Fruit fly (Drosophila melanogaster) whole organism, prepupa: Measurements from ENCODE around the gene dj-1beta.

Source experiments
- Blimp-1 ChIP-seq: fragments of 200-800 bp; sonication (Bioruptor generic); optimal IDR thresholded peaks from 3 replicates; lab custom pipeline; 2017; ENCODE audit warnings: missing biosample characterization, missing genetic modification characterization, mild to moderate bottlenecking, moderate library complexity, missing genetic modification reagents
- CG10631 ChIP-seq: fragments of 200-800 bp; sonication (Bioruptor generic); optimal IDR thresholded peaks from 2 replicates; lab custom pipeline; 2016; ENCODE audit warnings: missing biosample characterization, missing genetic modification characterization
- CG10669 ChIP-seq: fragments of 200-800 bp; sonication (Bioruptor generic); optimal IDR thresholded peaks from 3 replicates; lab custom pipeline; 2018; ENCODE audit warnings: missing biosample characterization, mild to moderate bottlenecking, missing genetic modification characterization, moderate library complexity
- CG11294 ChIP-seq: fragments of 200-800 bp; sonication (Bioruptor generic); IDR thresholded peaks from 2 replicates; pipeline ENCODE4 v1.3.6; 2022; ENCODE audit warnings: missing biosample characterization, missing genetic modification characterization
- CG11762 ChIP-seq: fragments of 200-800 bp; sonication (Bioruptor generic); optimal IDR thresholded peaks from 3 replicates; lab custom pipeline; 2016; ENCODE audit warnings: missing biosample characterization, missing genetic modification characterization; ENCODE audit not compliant: insufficient read depth
- CG11902 ChIP-seq: fragments of 200-800 bp; sonication (Bioruptor generic); optimal IDR thresholded peaks from 3 replicates; lab custom pipeline; 2016; ENCODE audit warnings: missing biosample characterization, missing genetic modification characterization
- CG15336 ChIP-seq: fragments of 200-800 bp; sonication (Bioruptor generic); IDR thresholded peaks from 2 replicates; pipeline ENCODE4 v1.3.6; 2022; ENCODE audit warnings: missing biosample characterization, missing genetic modification characterization
- CG16779 ChIP-seq: fragments of 200-800 bp; sonication (Bioruptor generic); optimal IDR thresholded peaks from 3 replicates; lab custom pipeline; 2017; ENCODE audit warnings: missing biosample characterization, mild to moderate bottlenecking, missing genetic modification characterization
- CG3032 ChIP-seq: fragments of 200-800 bp; optimal IDR thresholded peaks from 2 replicates; lab custom pipeline; 2019; ENCODE audit warnings: missing biosample characterization, mild to moderate bottlenecking, missing genetic modification characterization, moderate library complexity
- CG31627 ChIP-seq: fragments of 200-800 bp; sonication (Bioruptor generic); optimal IDR thresholded peaks from 3 replicates; lab custom pipeline; 2016; ENCODE audit warnings: missing biosample characterization, missing genetic modification characterization
- CG34406 ChIP-seq: fragments of 200-800 bp; sonication (Bioruptor generic); optimal IDR thresholded peaks from 3 replicates; lab custom pipeline; 2016; ENCODE audit warnings: missing biosample characterization, missing genetic modification characterization
- CG3919 ChIP-seq: fragments of 200-800 bp; sonication (Bioruptor generic); optimal IDR thresholded peaks from 3 replicates; lab custom pipeline; 2016; ENCODE audit warnings: missing biosample characterization, missing genetic modification characterization
- CG4318 ChIP-seq: fragments of 200-800 bp; sonication (Bioruptor generic); optimal IDR thresholded peaks from 3 replicates; lab custom pipeline; 2017; ENCODE audit warnings: missing biosample characterization, mild to moderate bottlenecking, missing genetic modification characterization
- CG6163 ChIP-seq: fragments of 200-800 bp; sonication (Bioruptor generic); IDR thresholded peaks from 3 replicates; pipeline ENCODE4 v1.3.6; 2022; ENCODE audit warnings: missing biosample characterization, missing genetic modification characterization
- CG6792 ChIP-seq: fragments of 200-800 bp; sonication (Bioruptor generic); optimal IDR thresholded peaks from 3 replicates; lab custom pipeline; 2016; ENCODE audit warnings: missing biosample characterization, missing genetic modification characterization
- CG6854 ChIP-seq: fragments of 200-800 bp; sonication (Bioruptor generic); optimal IDR thresholded peaks from 2 replicates; lab custom pipeline; 2017; ENCODE audit warnings: missing biosample characterization, mild to moderate bottlenecking, missing genetic modification characterization
- CG7368 ChIP-seq: fragments of 200-800 bp; sonication (Bioruptor generic); optimal IDR thresholded peaks from 3 replicates; lab custom pipeline; 2016; ENCODE audit warnings: missing biosample characterization, missing genetic modification characterization
- CG8319 ChIP-seq: fragments of 200-800 bp; sonication (Bioruptor generic); optimal IDR thresholded peaks from 3 replicates; lab custom pipeline; 2016; ENCODE audit warnings: missing biosample characterization, missing genetic modification characterization
- CG8632 ChIP-seq: fragments of 200-800 bp; sonication (Bioruptor generic); optimal IDR thresholded peaks from 3 replicates; lab custom pipeline; 2016; ENCODE audit warnings: missing biosample characterization, missing genetic modification characterization
- CG9139 ChIP-seq: fragments of 200-800 bp; sonication (Bioruptor generic); optimal IDR thresholded peaks from 3 replicates; lab custom pipeline; 2017; ENCODE audit warnings: missing biosample characterization, mild to moderate bottlenecking, missing genetic modification characterization
- Eip75B ChIP-seq: fragments of 200-800 bp; sonication (Bioruptor generic); optimal IDR thresholded peaks from 3 replicates; lab custom pipeline; 2016; ENCODE audit warnings: missing biosample characterization, missing genetic modification characterization
- Eip78C ChIP-seq: fragments of 200-800 bp; sonication (Bioruptor generic); peaks from one replicate; lab custom pipeline; 2016; ENCODE audit warnings: missing biosample characterization, missing genetic modification characterization
- Eip93F ChIP-seq: fragments of 200-800 bp; sonication (Bioruptor generic); optimal IDR thresholded peaks from 2 replicates; lab custom pipeline; 2016; ENCODE audit warnings: missing biosample characterization, mild to moderate bottlenecking, missing genetic modification characterization
- Ets96B ChIP-seq: fragments of 200-800 bp; optimal IDR thresholded peaks from 2 replicates; lab custom pipeline; 2019; ENCODE audit warnings: missing biosample characterization, mild to moderate bottlenecking, missing genetic modification characterization, moderate library complexity
- Gug ChIP-seq: fragments of 200-800 bp; sonication (Bioruptor generic); IDR thresholded peaks from 2 replicates; pipeline ENCODE4 v1.3.6; 2022; ENCODE audit warnings: missing biosample characterization, missing genetic modification characterization
- Hr38 ChIP-seq: sonication (Bioruptor generic); optimal IDR thresholded peaks from 2 replicates; lab custom pipeline; 2016; ENCODE audit warnings: missing biosample characterization, missing genetic modification characterization
- Hr39 ChIP-seq: fragments of 200-800 bp; sonication (Bioruptor generic); optimal IDR thresholded peaks from 2 replicates; lab custom pipeline; 2016; ENCODE audit warnings: missing biosample characterization, missing genetic modification characterization
- Hr4 ChIP-seq: fragments of 200-800 bp; sonication (Bioruptor generic); optimal IDR thresholded peaks from 3 replicates; lab custom pipeline; 2016; ENCODE audit warnings: missing biosample characterization, missing genetic modification characterization
- Lpt ChIP-seq: fragments of 200-800 bp; sonication (Bioruptor generic); optimal IDR thresholded peaks from 3 replicates; lab custom pipeline; 2016; ENCODE audit warnings: missing biosample characterization, missing genetic modification characterization
- Met ChIP-seq: fragments of 200-800 bp; sonication (Bioruptor generic); optimal IDR thresholded peaks from 3 replicates; lab custom pipeline; 2016; ENCODE audit warnings: missing biosample characterization, missing genetic modification characterization
- OdsH ChIP-seq: fragments of 200-800 bp; sonication (Bioruptor generic); optimal IDR thresholded peaks from 3 replicates; lab custom pipeline; 2016; ENCODE audit warnings: missing biosample characterization, missing genetic modification characterization
- Smox ChIP-seq: fragments of 200-800 bp; sonication (Bioruptor generic); optimal IDR thresholded peaks from 3 replicates; lab custom pipeline; 2016; ENCODE audit warnings: missing biosample characterization, missing genetic modification characterization
- achi ChIP-seq: fragments of 200-800 bp; sonication (Bioruptor generic); optimal IDR thresholded peaks from 3 replicates; lab custom pipeline; 2016; ENCODE audit warnings: missing biosample characterization, missing genetic modification characterization
- acj6 ChIP-seq: fragments of 200-800 bp; sonication (Bioruptor generic); optimal IDR thresholded peaks from 3 replicates; lab custom pipeline; 2016; ENCODE audit warnings: missing biosample characterization, missing genetic modification characterization
- cyc ChIP-seq: fragments of 200-800 bp; sonication (Bioruptor generic); optimal IDR thresholded peaks from 3 replicates; lab custom pipeline; 2016; ENCODE audit warnings: missing biosample characterization, missing genetic modification characterization
- dac ChIP-seq: fragments of 200-800 bp; sonication (Bioruptor generic); optimal IDR thresholded peaks from 2 replicates; lab custom pipeline; 2017; ENCODE audit warnings: missing biosample characterization, mild to moderate bottlenecking, missing genetic modification characterization
- dsx ChIP-seq: fragments of 200-800 bp; optimal IDR thresholded peaks from 3 replicates; lab custom pipeline; 2019; ENCODE audit warnings: missing biosample characterization, mild to moderate bottlenecking, missing genetic modification characterization, moderate library complexity; ENCODE audit not compliant: poor library complexity, severe bottlenecking
- eg ChIP-seq: fragments of 200-800 bp; sonication (Bioruptor generic); IDR thresholded peaks from 3 replicates; pipeline ENCODE4 v1.3.6; 2022; ENCODE audit warnings: missing biosample characterization, missing genetic modification characterization
- esn ChIP-seq: fragments of 200-800 bp; sonication (Bioruptor generic); optimal IDR thresholded peaks from 2 replicates; lab custom pipeline; 2016; ENCODE audit warnings: missing biosample characterization, mild to moderate bottlenecking, missing genetic modification characterization, moderate library complexity
- fd59A ChIP-seq: fragments of 200-800 bp; sonication (Bioruptor generic); optimal IDR thresholded peaks from 2 replicates; lab custom pipeline; 2017; ENCODE audit warnings: missing biosample characterization, mild to moderate bottlenecking, missing genetic modification characterization, missing genetic modification reagents
- fd85E ChIP-seq: fragments of 200-800 bp; sonication (Bioruptor generic); optimal IDR thresholded peaks from 3 replicates; lab custom pipeline; 2016; ENCODE audit warnings: missing biosample characterization, missing genetic modification characterization
- fkh ChIP-seq: fragments of 200-800 bp; sonication (Bioruptor generic); optimal IDR thresholded peaks from 3 replicates; lab custom pipeline; 2017; ENCODE audit warnings: missing biosample characterization, mild to moderate bottlenecking, missing genetic modification characterization, moderate library complexity
- lz ChIP-seq: fragments of 200-800 bp; sonication (Bioruptor generic); optimal IDR thresholded peaks from 3 replicates; lab custom pipeline; 2016; ENCODE audit warnings: missing biosample characterization, missing genetic modification characterization
- net ChIP-seq: fragments of 200-800 bp; sonication (Bioruptor generic); optimal IDR thresholded peaks from 3 replicates; lab custom pipeline; 2016; ENCODE audit warnings: missing biosample characterization, missing genetic modification characterization
- pdm3 ChIP-seq: fragments of 200-800 bp; sonication (Bioruptor generic); optimal IDR thresholded peaks from 3 replicates; lab custom pipeline; 2016; ENCODE audit warnings: missing biosample characterization, missing genetic modification characterization
- spab ChIP-seq: fragments of 200-800 bp; sonication (Bioruptor generic); optimal IDR thresholded peaks from 2 replicates; lab custom pipeline; 2017; ENCODE audit warnings: missing biosample characterization, mild to moderate bottlenecking, missing genetic modification characterization, missing genetic modification reagents
- topi ChIP-seq: fragments of 200-800 bp; sonication (Bioruptor generic); optimal IDR thresholded peaks from 3 replicates; lab custom pipeline; 2016; ENCODE audit warnings: missing biosample characterization, missing genetic modification characterization
- vri ChIP-seq: fragments of 200-800 bp; sonication (Bioruptor generic); optimal IDR thresholded peaks from 3 replicates; lab custom pipeline; 2016; ENCODE audit warnings: missing biosample characterization, mild to moderate bottlenecking, missing genetic modification characterization

Gene dj-1beta

DNA sequence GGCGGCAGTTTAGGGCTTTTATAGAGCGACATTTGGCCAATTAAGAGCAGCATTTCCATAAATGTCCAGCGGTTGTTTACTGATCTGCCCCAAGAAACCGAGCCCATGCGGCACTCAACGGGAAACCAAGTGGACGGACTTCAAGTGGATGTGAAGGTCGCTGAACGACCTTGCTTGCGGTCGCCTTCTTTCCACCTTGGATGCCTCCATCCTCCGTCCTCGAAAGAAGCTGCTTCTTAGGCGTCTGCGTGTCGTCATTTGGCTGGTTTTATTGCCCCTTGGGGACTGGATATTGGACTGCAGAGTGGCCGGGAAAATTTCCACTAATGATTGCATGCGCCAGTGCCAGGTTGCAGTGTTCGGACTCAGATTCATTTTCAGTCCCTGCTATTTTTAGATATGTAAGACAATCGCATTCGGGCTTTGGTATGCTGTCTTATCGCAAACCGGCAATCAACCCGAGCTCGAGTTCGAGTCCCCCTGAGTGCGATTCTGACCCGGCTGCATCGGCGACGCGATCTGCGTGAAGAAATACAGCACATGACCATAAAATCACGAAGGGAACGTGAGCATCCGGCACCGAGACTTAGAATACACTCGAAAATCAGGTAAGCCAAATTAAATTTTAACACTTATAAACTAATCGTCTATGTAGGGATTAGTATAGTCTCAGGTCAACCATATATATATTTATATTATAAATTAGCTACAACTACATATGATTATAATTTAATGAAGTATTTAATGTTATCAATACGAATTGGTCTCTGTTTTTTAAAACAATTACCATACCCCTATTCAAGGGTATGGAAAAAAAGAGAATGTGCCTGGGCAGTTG, 35.9 kb downstream of the dj-1beta start (continued):
- TF ChIP-seq CG15336 (GFP tag; lab: Robert Waterston, UW) = no peak
- TF ChIP-seq CG4318 (GFP tag; lab: Kevin White, UChicago) = no peak
- peak; percentile 28 for TF ChIP-seq cyc (GFP tag; lab: Kevin White, UChicago)
- TF ChIP-seq esn = peak; percentile 34
- peak; percentile 76 for TF ChIP-seq CG34406 (GFP tag; lab: Kevin White, UChicago)
- TF ChIP-seq CG6792 (GFP tag; lab: Kevin White, UChicago) = peak; percentile 59
- peak; percentile 85 for TF ChIP-seq CG3032 (tag; lab: Kevin White, UChicago)
- TF ChIP-seq CG10669 (GFP tag; lab: Kevin White, UChicago) = peak; percentile 77
- no peak for TF ChIP-seq vri (GFP tag; lab: Kevin White, UChicago)
- peak; percentile 32 for TF ChIP-seq CG8319 (GFP tag; lab: Kevin White, UChicago)
- peak; percentile 83 for TF ChIP-seq dsx (GFP tag; lab: Kevin White, UChicago)
- peak; percentile 86 for TF ChIP-seq Eip78C
- TF ChIP-seq Smox = peak; percentile 39
- peak; percentile 65 for TF ChIP-seq OdsH (GFP tag; lab: Kevin White, UChicago)
- peak; percentile 11 for TF ChIP-seq lz (GFP tag; lab: Kevin White, UChicago)
- TF ChIP-seq Hr4 (GFP tag; lab: Kevin White, UChicago) = no peak
- TF ChIP-seq eg (GFP tag; lab: Robert Waterston, UW) = no peak
- TF ChIP-seq Met = peak; percentile 49
- peak; percentile 24 for TF ChIP-seq CG31627 (GFP tag; lab: Kevin White, UChicago)
- no peak for TF ChIP-seq CG7368 (GFP tag; lab: Kevin White, UChicago)
- peak; percentile 77 for TF ChIP-seq fd59A (GFP tag; lab: Kevin White, UChicago)
- no peak for TF ChIP-seq dac (GFP tag; lab: Kevin White, UChicago)
- no peak for TF ChIP-seq pdm3 (GFP tag; lab: Kevin White, UChicago)
- TF ChIP-seq CG3919 (GFP tag; lab: Kevin White, UChicago) = peak; percentile 60
- peak; percentile 27 for TF ChIP-seq CG11902 (GFP tag; lab: Kevin White, UChicago)
- TF ChIP-seq CG6163 (GFP tag; lab: Robert Waterston, UW) = 0 out of 3 replicates have a peak, but pooled peaks have one; percentile 6
- no peak for TF ChIP-seq CG6854 (GFP tag; lab: Kevin White, UChicago)
- TF ChIP-seq Lpt (GFP tag; lab: Kevin White, UChicago) = no peak
- no peak for TF ChIP-seq fd85E
- no peak for TF ChIP-seq CG11762
- peak; percentile 53 for TF ChIP-seq CG9139 (GFP tag; lab: Kevin White, UChicago)
- no peak for TF ChIP-seq fkh (GFP tag; lab: Kevin White, UChicago)
- no peak for TF ChIP-seq Eip75B (GFP tag; lab: Kevin White, UChicago)
- no peak for TF ChIP-seq CG11294 (GFP tag; lab: Robert Waterston, UW)

dm6 chr3R:30843709-30844108, 36.8 kb downstream of the dj-1beta start:
- no peak for TF ChIP-seq Hr38 (GFP tag; lab: Kevin White, UChicago)
- TF ChIP-seq Eip93F (GFP tag; lab: Kevin White, UChicago) = no peak
- peak; percentile 71 for TF ChIP-seq lz (GFP tag; lab: Kevin White, UChicago)
- no peak for TF ChIP-seq CG16779 (tag; lab: Kevin White, UChicago)
- TF ChIP-seq acj6 = peak; percentile 28
- peak; percentile 76 for TF ChIP-seq topi (GFP tag; lab: Kevin White, UChicago)
- peak; percentile 12; the same call in 1 of the 2 replicates for TF ChIP-seq Gug (GFP tag; lab: Robert Waterston, UW)
- peak; percentile 19 for TF ChIP-seq CG11902 (GFP tag; lab: Kevin White, UChicago)
- TF ChIP-seq CG11762 = peak; percentile 16
- no peak for TF ChIP-seq spab (GFP tag; lab: Kevin White, UChicago)
- peak; percentile 68 for TF ChIP-seq Ets96B
- TF ChIP-seq dac (GFP tag; lab: Kevin White, UChicago) = no peak
- peak; percentile 14 for TF ChIP-seq achi (GFP tag; lab: Kevin White, UChicago)
- no peak for TF ChIP-seq CG15336 (GFP tag; lab: Robert Waterston, UW)
- no peak for TF ChIP-seq Blimp-1
- TF ChIP-seq vri (GFP tag; lab: Kevin White, UChicago) = no peak
- no peak for TF ChIP-seq net (GFP tag; lab: Kevin White, UChicago)
- TF ChIP-seq Hr39 (GFP tag; lab: Kevin White, UChicago) = peak; percentile 61
- peak; percentile 36 for TF ChIP-seq dsx (GFP tag; lab: Kevin White, UChicago)
- TF ChIP-seq CG8632 (GFP tag; lab: Kevin White, UChicago) = peak; percentile 51
- no peak for TF ChIP-seq CG4318 (GFP tag; lab: Kevin White, UChicago)
- peak; percentile 7 for TF ChIP-seq CG10631 (GFP tag; lab: Kevin White, UChicago)
- no peak for TF ChIP-seq CG9139 (GFP tag; lab: Kevin White, UChicago)
- TF ChIP-seq OdsH (GFP tag; lab: Kevin White, UChicago) = peak; percentile 47
